Worm (Caenorhabditis elegans) whole organism, L3 larva: ENCODE measurements around the gene fbxa-184.

Experiments
- R02D3.7 ChIP-seq: fragments of 150-350 bp; optimal IDR thresholded peaks from 2 replicates; lab custom pipeline; 2014; ENCODE audit warnings: missing biosample characterization, missing genetic modification characterization
- ZK546.5 ChIP-seq: sonication (generic microtip); optimal IDR thresholded peaks from 2 replicates; lab custom pipeline; 2017; ENCODE audit warnings: missing biosample characterization, missing genetic modification characterization
- aly-2 ChIP-seq: fragments of 150-350 bp; optimal IDR thresholded peaks from 2 replicates; lab custom pipeline; 2014; ENCODE audit warnings: missing biosample characterization, missing genetic modification characterization
- ama-1 ChIP-seq: fragments of 150-350 bp; optimal IDR thresholded peaks from 2 replicates; lab custom pipeline; 2018
- ceh-28 ChIP-seq: fragments of 150-350 bp; optimal IDR thresholded peaks from 2 replicates; lab custom pipeline; 2014; ENCODE audit warnings: missing biosample characterization, missing genetic modification reagents, missing genetic modification characterization
- ceh-82 ChIP-seq: fragments of 150-350 bp; optimal IDR thresholded peaks from 2 replicates; lab custom pipeline; 2014; ENCODE audit warnings: missing biosample characterization, missing genetic modification characterization
- daf-12 ChIP-seq: fragments of 150-350 bp; optimal IDR thresholded peaks from 2 replicates; lab custom pipeline; 2014; ENCODE audit warnings: missing biosample characterization, missing genetic modification reagents, missing genetic modification characterization
- egl-27 ChIP-seq: sonication (generic microtip); optimal IDR thresholded peaks from 4 replicates; lab custom pipeline; 2017; ENCODE audit warnings: missing biosample characterization, missing genetic modification reagents, missing genetic modification characterization
- egl-5 ChIP-seq: fragments of 150-350 bp; optimal IDR thresholded peaks from 2 replicates; lab custom pipeline; 2017; ENCODE audit warnings: missing biosample characterization, missing genetic modification reagents, missing genetic modification characterization, inconsistent platforms
- elt-1 ChIP-seq: fragments of 150-350 bp; optimal IDR thresholded peaks from 2 replicates; lab custom pipeline; 2014; ENCODE audit warnings: missing biosample characterization, missing genetic modification characterization
- eor-1 ChIP-seq, 2 experiments: fragments of 150-350 bp; optimal IDR thresholded peaks; 2 replicates each; lab custom pipeline; 2014 to 2018; ENCODE audit warnings: missing biosample characterization in 2 of 2, missing genetic modification characterization in 2 of 2
- fkh-10 ChIP-seq: sonication (generic microtip); optimal IDR thresholded peaks from 2 replicates; lab custom pipeline; 2017; ENCODE audit warnings: missing biosample characterization, missing genetic modification reagents, missing genetic modification characterization
- fos-1 ChIP-seq: fragments of 150-350 bp; optimal IDR thresholded peaks from 2 replicates; lab custom pipeline; 2014; ENCODE audit warnings: missing biosample characterization, missing genetic modification characterization
- hmg-11 ChIP-seq: sonication (generic microtip); optimal IDR thresholded peaks from 2 replicates; lab custom pipeline; 2016; ENCODE audit warnings: missing genetic modification characterization, missing compliant biosample characterization
- jun-1 ChIP-seq: fragments of 150-350 bp; optimal IDR thresholded peaks from 2 replicates; lab custom pipeline; 2014; ENCODE audit warnings: missing biosample characterization, missing genetic modification reagents, missing genetic modification characterization
- lin-15B ChIP-seq: fragments of 150-350 bp; optimal IDR thresholded peaks from 2 replicates; lab custom pipeline; 2014; ENCODE audit warnings: missing biosample characterization, missing genetic modification characterization
- lin-39 ChIP-seq: fragments of 150-350 bp; optimal IDR thresholded peaks from 2 replicates; lab custom pipeline; 2018; ENCODE audit warnings: missing biosample characterization, missing genetic modification reagents, missing genetic modification characterization
- lsy-12 ChIP-seq: sonication (generic microtip); optimal IDR thresholded peaks from 2 replicates; lab custom pipeline; 2016; ENCODE audit warnings: mild to moderate bottlenecking, missing genetic modification characterization, missing compliant biosample characterization
- nfya-1 ChIP-seq: sonication (generic microtip); optimal IDR thresholded peaks from 2 replicates; lab custom pipeline; 2017; ENCODE audit warnings: missing genetic modification characterization, mild to moderate bottlenecking, missing compliant biosample characterization, antibody characterized with exemption, moderate library complexity; ENCODE audit not compliant: insufficient read depth
- nhr-12 ChIP-seq: fragments of 150-350 bp; optimal IDR thresholded peaks from 2 replicates; lab custom pipeline; 2014; ENCODE audit warnings: missing biosample characterization, missing genetic modification characterization
- nhr-25 ChIP-seq: sonication (generic microtip); optimal IDR thresholded peaks from 2 replicates; lab custom pipeline; 2017; ENCODE audit warnings: missing biosample characterization, missing genetic modification characterization
- nhr-28 ChIP-seq: fragments of 150-350 bp; optimal IDR thresholded peaks from 2 replicates; lab custom pipeline; 2014; ENCODE audit warnings: missing biosample characterization, missing genetic modification characterization
- nhr-43 ChIP-seq: sonication (generic microtip); optimal IDR thresholded peaks from 2 replicates; lab custom pipeline; 2016; ENCODE audit warnings: mild to moderate bottlenecking, missing genetic modification characterization, missing compliant biosample characterization; ENCODE audit not compliant: poor library complexity, severe bottlenecking
- nhr-67 ChIP-seq: fragments of 150-350 bp; optimal IDR thresholded peaks from 2 replicates; lab custom pipeline; 2014; ENCODE audit warnings: missing biosample characterization, missing genetic modification characterization
- nhr-76 ChIP-seq: fragments of 150-350 bp; sonication (generic microtip); optimal IDR thresholded peaks from 5 replicates; lab custom pipeline; 2014; ENCODE audit warnings: missing biosample characterization, missing genetic modification characterization
- pha-4 ChIP-seq: fragments of 150-350 bp; optimal IDR thresholded peaks from 2 replicates; lab custom pipeline; 2014; ENCODE audit warnings: missing biosample characterization, missing genetic modification reagents, missing genetic modification characterization
- sea-2 ChIP-seq: fragments of 150-350 bp; sonication (generic microtip); optimal IDR thresholded peaks from 4 replicates; lab custom pipeline; 2014; ENCODE audit warnings: missing biosample characterization, missing genetic modification reagents, missing genetic modification characterization
- skn-1 ChIP-seq: fragments of 150-350 bp; optimal IDR thresholded peaks from 2 replicates; lab custom pipeline; 2014; ENCODE audit warnings: missing biosample characterization, missing genetic modification characterization
- tbx-2 ChIP-seq: sonication (generic microtip); optimal IDR thresholded peaks from 2 replicates; lab custom pipeline; 2016; ENCODE audit warnings: mild to moderate bottlenecking, missing genetic modification characterization, missing compliant biosample characterization
- unc-39 ChIP-seq: sonication (generic microtip); optimal IDR thresholded peaks from 4 replicates; lab custom pipeline; 2017; ENCODE audit warnings: missing biosample characterization, missing genetic modification characterization
- zag-1 ChIP-seq: fragments of 150-350 bp; optimal IDR thresholded peaks from 2 replicates; lab custom pipeline; 2014; ENCODE audit warnings: missing biosample characterization, missing genetic modification characterization
- ztf-4 ChIP-seq: fragments of 150-350 bp; optimal IDR thresholded peaks from 2 replicates; lab custom pipeline; 2014; ENCODE audit warnings: missing biosample characterization, missing genetic modification characterization

The fbxa-184 gene

DNA sequence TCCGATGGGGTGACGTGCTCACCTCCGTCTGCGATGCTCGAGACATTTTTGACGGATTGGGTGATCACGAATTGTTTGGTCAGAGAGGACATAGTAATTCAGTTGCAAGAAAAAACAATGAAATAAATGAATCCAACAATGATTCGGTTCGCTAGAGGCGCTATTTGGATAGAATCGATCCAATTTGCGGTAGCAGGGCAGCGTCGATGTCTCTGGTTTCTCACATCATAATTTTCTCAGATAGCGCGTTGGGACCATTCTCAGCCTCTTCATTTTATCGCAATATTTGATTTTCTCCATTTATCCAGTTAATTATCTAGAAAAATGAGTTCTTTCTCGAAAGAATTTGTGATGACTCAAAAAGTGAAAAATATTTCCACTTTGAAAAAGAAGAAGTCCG, 3.7 kb upstream of the fbxa-184 start, which contains the start of gene sdz-18:
TSS of gene sdz-18 (minus strand) at position 101 of the 400 bp plus-strand sequence.
- TF ChIP-seq nhr-43 (tag; lab: Kevin White, UChicago) (no peak), jun-1 (tag; lab: Kevin White, UChicago) (no peak), tbx-2 (tag; lab: Kevin White, UChicago) (no peak), sea-2 (GFP tag; lab: Kevin White, UChicago) (no peak), pha-4 (tag; lab: Kevin White, UChicago) (no peak), fos-1 (tag; lab: Kevin White, UChicago) (no peak), nhr-25 (tag; lab: Kevin White, UChicago) (no peak), egl-5 (tag; lab: Kevin White, UChicago) (no peak), nhr-67 (tag; lab: Kevin White, UChicago) (no peak), R02D3.7 (tag; lab: Kevin White, UChicago) (no peak), nhr-76 (tag; lab: Kevin White, UChicago) (no peak), elt-1 (tag; lab: Kevin White, UChicago) (no peak), egl-27 (tag; lab: Kevin White, UChicago) (no peak), zag-1 (no peak), lsy-12 (tag; lab: Kevin White, UChicago) (no peak), nhr-28 (no peak), skn-1 (tag; lab: Kevin White, UChicago) (no peak), nfya-1 (tag; lab: Kevin White, UChicago) (no peak), lin-39 (no peak), ZK546.5 (tag; lab: Kevin White, UChicago) (no peak)

DNA sequence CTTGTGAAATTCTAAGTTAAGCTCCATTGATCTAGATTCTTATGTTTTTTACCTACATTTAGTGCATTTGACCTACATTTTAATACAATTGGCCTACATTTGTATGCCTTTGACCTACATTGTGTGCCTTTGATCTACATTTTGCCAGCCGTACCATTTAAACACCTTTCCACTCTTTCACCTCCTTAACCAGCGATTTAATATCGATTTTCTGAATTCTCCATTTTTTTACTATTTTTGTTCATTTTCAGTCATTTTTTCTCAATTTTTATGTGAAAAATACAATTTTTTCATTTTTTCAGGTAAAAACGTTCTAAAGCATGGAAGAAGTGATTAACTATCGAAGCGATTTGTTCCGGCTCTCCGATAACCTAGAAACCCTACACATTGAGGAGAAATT, 2.9 kb downstream of the fbxa-184 start, which contains the start of gene btb-7:
TSS of gene btb-7 (plus strand) at position 301 of the 400 bp plus-strand sequence.
- TF ChIP-seq ceh-82 (tag; lab: Kevin White, UChicago) = no peak
- no peak for TF ChIP-seq nhr-28
- no peak for TF ChIP-seq sea-2 (GFP tag; lab: Kevin White, UChicago)
- no peak for TF ChIP-seq aly-2 (tag; lab: Kevin White, UChicago)
- TF ChIP-seq nhr-12 = no peak
- no peak for TF ChIP-seq fkh-10 (GFP tag; lab: Kevin White, UChicago)

- no peak for TF ChIP-seq lin-15B (tag; lab: Kevin White, UChicago)
- TF ChIP-seq ama-1 = no peak
- no peak for TF ChIP-seq egl-27 (tag; lab: Kevin White, UChicago)
- TF ChIP-seq daf-12 (tag; lab: Kevin White, UChicago) = no peak
- no peak for TF ChIP-seq ceh-28 (tag; lab: Kevin White, UChicago)
- no peak for TF ChIP-seq skn-1 (tag; lab: Kevin White, UChicago)
- TF ChIP-seq nhr-43 (tag; lab: Kevin White, UChicago) = no peak
- TF ChIP-seq hmg-11 (tag; lab: Kevin White, UChicago) = no peak
These were observed 4.8 kb downstream of the fbxa-184 start, which contains the start of gene btb-6 for ce11 chrII:1714772-1715353. btb-6 (plus strand) TSS chrII:1715303.

DNA sequence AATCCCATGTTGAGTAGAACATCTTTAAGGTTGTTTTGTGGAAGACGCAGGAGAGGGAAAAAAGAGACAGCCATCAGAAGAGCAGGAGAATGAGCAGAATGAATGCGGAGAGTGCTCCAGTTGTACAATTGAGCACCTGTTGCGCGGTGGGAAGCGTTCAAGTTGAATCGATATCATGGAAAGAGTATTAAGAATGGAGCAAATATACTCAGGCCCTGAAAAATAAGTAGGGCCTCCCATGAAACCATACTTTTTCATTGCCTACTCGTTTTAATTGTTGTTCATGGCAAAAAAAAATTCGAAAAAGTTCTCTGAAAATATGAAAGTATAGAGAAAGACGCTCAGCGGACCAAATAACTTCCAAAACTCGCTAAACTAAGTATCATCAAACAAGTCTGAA, 9.1 kb downstream of the fbxa-184 start, which contains the start of gene fbxb-48:
TSS of gene fbxb-48 (minus strand) at position 101 of the 400 bp plus-strand sequence.
- TF ChIP-seq egl-27 (tag; lab: Kevin White, UChicago) (no peak), elt-1 (tag; lab: Kevin White, UChicago) (no peak), nhr-76 (tag; lab: Kevin White, UChicago) (no peak), eor-1 (tag; optimal IDR thresholded peaks at IDR 0.05; lab: Kevin White, UChicago) (no peak)

- TF ChIP-seq sea-2 (GFP tag; lab: Kevin White, UChicago) (no peak), unc-39 (tag; lab: Kevin White, UChicago) (no peak), jun-1 (tag; lab: Kevin White, UChicago) (no peak), ztf-4 (no peak)
- TF ChIP-seq, all 47 proteins: peak for 0
These were observed 12.3 kb downstream of the fbxa-184 start, which contains the start of the genes fbxb-5 and btb-8 for ce11 chrII:1722394-1722793. fbxb-5 (minus strand) TSS chrII:1722494. btb-8 (plus strand) TSS chrII:1722770.
